Worm (Caenorhabditis elegans) whole organism, L1 larva: ENCODE results near the gene C05E7.3.

Source experiments
- C34B4.2 ChIP-seq: sonication (generic microtip); optimal IDR thresholded peaks from 2 replicates; lab custom pipeline; 2017; ENCODE audit warnings: mild to moderate bottlenecking, missing genetic modification characterization, missing compliant biosample characterization
- F16B12.6 ChIP-seq: fragments of 150-350 bp; optimal IDR thresholded peaks from 2 replicates; lab custom pipeline; 2014; ENCODE audit warnings: missing biosample characterization, missing genetic modification characterization
- Y116A8C.19 ChIP-seq: sonication (generic microtip); optimal IDR thresholded peaks from 2 replicates; lab custom pipeline; 2016; ENCODE audit warnings: missing compliant biosample characterization, missing genetic modification characterization, borderline replicate concordance
- ama-1 ChIP-seq: fragments of 150-350 bp; optimal IDR thresholded peaks from 2 replicates; lab custom pipeline; 2014
- ceh-8 ChIP-seq: fragments of 200-800 bp; sonication (Bioruptor generic); optimal IDR thresholded peaks from 2 replicates; lab custom pipeline; 2018; ENCODE audit warnings: mild to moderate bottlenecking, missing genetic modification characterization, moderate library complexity, missing compliant biosample characterization
- ceh-90 ChIP-seq: sonication (generic microtip); optimal IDR thresholded peaks from 2 replicates; lab custom pipeline; 2016; ENCODE audit warnings: missing genetic modification characterization, missing compliant biosample characterization
- dsc-1 ChIP-seq: sonication (generic microtip); optimal IDR thresholded peaks from 2 replicates; lab custom pipeline; 2016; ENCODE audit warnings: mild to moderate bottlenecking, missing genetic modification characterization, missing compliant biosample characterization
- efl-1 ChIP-seq, 4 experiments: fragments of 150-350 bp; optimal IDR thresholded peaks in 3 of 4; peaks in 1 of 4; 1 replicate in 1 of 4; 2 replicates in 3 of 4; lab custom pipeline; 2014; ENCODE audit warnings: missing biosample characterization in 2 of 4, missing genetic modification characterization in 2 of 4, missing genetic modification reagents in 2 of 4
- egl-13 ChIP-seq: sonication (generic microtip); optimal IDR thresholded peaks from 2 replicates; lab custom pipeline; 2016; ENCODE audit warnings: missing genotype, missing genetic modification reagents, missing genetic modification characterization, missing compliant biosample characterization
- egl-27 ChIP-seq, 2 experiments: fragments of 150-350 bp in 1 of 2; sonication (generic microtip); optimal IDR thresholded peaks; 3 replicates each; lab custom pipeline; 2017 to 2018; ENCODE audit warnings: missing biosample characterization in 2 of 2, missing genetic modification characterization in 2 of 2, missing genetic modification reagents in 2 of 2
- elt-2 ChIP-seq: sonication (generic microtip); optimal IDR thresholded peaks from 2 replicates; lab custom pipeline; 2016; ENCODE audit warnings: missing genetic modification characterization, mild to moderate bottlenecking, inconsistent platforms, missing compliant biosample characterization, missing genetic modification reagents
- elt-3 ChIP-seq, 6 experiments: fragments of 150-350 bp in 1 of 6; sonication (generic microtip); optimal IDR thresholded peaks; 2 replicates each; lab custom pipeline; 2017 to 2018; ENCODE audit warnings: missing biosample characterization in 6 of 6, missing genetic modification characterization in 6 of 6, inconsistent platforms in 1 of 6
- fkh-8 ChIP-seq: sonication (generic microtip); optimal IDR thresholded peaks from 2 replicates; lab custom pipeline; 2016; ENCODE audit warnings: mild to moderate bottlenecking, missing genetic modification characterization, missing compliant biosample characterization
- grh-1 ChIP-seq: fragments of 200-800 bp; sonication (Bioruptor generic); IDR thresholded peaks from 2 replicates; pipeline ENCODE4 v1.3.6; 2022; ENCODE audit warnings: missing genetic modification reagents, missing genetic modification characterization, missing compliant biosample characterization
- hlh-17 ChIP-seq: fragments of 200-800 bp; sonication (Bioruptor generic); optimal IDR thresholded peaks from 2 replicates; lab custom pipeline; 2018; ENCODE audit warnings: missing genetic modification characterization, mild to moderate bottlenecking, missing compliant biosample characterization, moderate library complexity, borderline replicate concordance
- hlh-4 ChIP-seq: sonication (generic microtip); optimal IDR thresholded peaks from 2 replicates; lab custom pipeline; 2016; ENCODE audit warnings: mild to moderate bottlenecking, missing genetic modification characterization, missing compliant biosample characterization
- isw-1 ChIP-seq: fragments of 200-800 bp; sonication (Bioruptor generic); IDR thresholded peaks from 2 replicates; pipeline ENCODE4 v1.3.6; 2022; ENCODE audit warnings: missing genetic modification characterization, missing compliant biosample characterization
- lin-14 ChIP-seq: fragments of 200-800 bp; sonication (Bioruptor generic); optimal IDR thresholded peaks from 2 replicates; lab custom pipeline; 2018; ENCODE audit warnings: mild to moderate bottlenecking, missing genetic modification characterization, moderate library complexity, missing compliant biosample characterization
- lin-15B ChIP-seq: fragments of 150-350 bp; sonication (generic microtip); optimal IDR thresholded peaks from 3 replicates; lab custom pipeline; 2014; ENCODE audit warnings: missing biosample characterization, missing genetic modification characterization
- lin-35 ChIP-seq, 2 experiments: fragments of 150-350 bp; optimal IDR thresholded peaks; 2 replicates each; lab custom pipeline; 2014; ENCODE audit warnings: missing biosample characterization in 2 of 2, missing genetic modification characterization in 2 of 2, missing genetic modification reagents in 2 of 2
- lir-3 ChIP-seq: sonication (generic microtip); optimal IDR thresholded peaks from 2 replicates; lab custom pipeline; 2016; ENCODE audit warnings: mild to moderate bottlenecking, missing genetic modification characterization, moderate library complexity, missing compliant biosample characterization; ENCODE audit not compliant: poor library complexity
- lsy-2 ChIP-seq, 2 experiments: fragments of 150-350 bp; optimal IDR thresholded peaks; 2 replicates each; lab custom pipeline; 2014; ENCODE audit warnings: missing biosample characterization in 2 of 2, missing genetic modification characterization in 2 of 2
- mab-9 ChIP-seq: fragments of 200-800 bp; sonication (Bioruptor generic); IDR thresholded peaks from 2 replicates; pipeline ENCODE4 v1.3.6; 2022; ENCODE audit warnings: missing genetic modification reagents, missing genetic modification characterization, missing compliant biosample characterization
- mdl-1 ChIP-seq, 2 experiments: fragments of 150-350 bp; optimal IDR thresholded peaks; 2 replicates each; lab custom pipeline; 2014 to 2017; ENCODE audit warnings: missing biosample characterization in 2 of 2, missing genetic modification characterization in 2 of 2, inconsistent platforms in 1 of 2
- mef-2 ChIP-seq: fragments of 150-350 bp; optimal IDR thresholded peaks from 2 replicates; lab custom pipeline; 2014; ENCODE audit warnings: missing biosample characterization, missing genetic modification characterization
- nhr-11 ChIP-seq: fragments of 150-350 bp; optimal IDR thresholded peaks from 2 replicates; lab custom pipeline; 2014; ENCODE audit warnings: missing biosample characterization, missing genetic modification characterization
- nhr-19 ChIP-seq: fragments of 200-800 bp; sonication (Bioruptor generic); conservative IDR thresholded peaks from 2 replicates; pipeline ENCODE4 v1.3.6; 2022; ENCODE audit warnings: missing genetic modification characterization, missing compliant biosample characterization
- nhr-20 ChIP-seq: sonication (generic microtip); optimal IDR thresholded peaks from 2 replicates; lab custom pipeline; 2016; ENCODE audit warnings: mild to moderate bottlenecking, missing genetic modification characterization, missing compliant biosample characterization
- nhr-28 ChIP-seq: fragments of 150-350 bp; optimal IDR thresholded peaks from 2 replicates; lab custom pipeline; 2014; ENCODE audit warnings: missing biosample characterization, missing genetic modification characterization
- nhr-47 ChIP-seq: sonication (generic microtip); optimal IDR thresholded peaks from 2 replicates; lab custom pipeline; 2016; ENCODE audit warnings: mild to moderate bottlenecking, missing genetic modification characterization, moderate library complexity, missing compliant biosample characterization
- nhr-71 ChIP-seq: sonication (generic microtip); optimal IDR thresholded peaks from 2 replicates; lab custom pipeline; 2016; ENCODE audit warnings: mild to moderate bottlenecking, missing genetic modification characterization, moderate library complexity, missing compliant biosample characterization
- nhr-84 ChIP-seq: sonication (generic microtip); optimal IDR thresholded peaks from 2 replicates; lab custom pipeline; 2017; ENCODE audit warnings: missing biosample characterization, missing genetic modification characterization
- nhr-85 ChIP-seq: sonication (generic microtip); peaks from one replicate; lab custom pipeline; 2016; ENCODE audit warnings: missing genetic modification characterization, inconsistent platforms, missing compliant biosample characterization
- nhr-90 ChIP-seq: sonication (generic microtip); optimal IDR thresholded peaks from 2 replicates; lab custom pipeline; 2016; ENCODE audit warnings: mild to moderate bottlenecking, missing genetic modification characterization, missing compliant biosample characterization; ENCODE audit not compliant: poor library complexity
- pag-3 ChIP-seq: sonication (generic microtip); optimal IDR thresholded peaks from 2 replicates; lab custom pipeline; 2017; ENCODE audit warnings: missing genetic modification characterization, mild to moderate bottlenecking, missing compliant biosample characterization, antibody characterized with exemption, borderline replicate concordance; ENCODE audit not compliant: insufficient read depth
- pax-3 ChIP-seq: fragments of 200-800 bp; sonication (Bioruptor generic); optimal IDR thresholded peaks from 2 replicates; lab custom pipeline; 2018; ENCODE audit warnings: mild to moderate bottlenecking, missing genetic modification characterization, moderate library complexity, missing compliant biosample characterization
- pqm-1 ChIP-seq: sonication (generic microtip); optimal IDR thresholded peaks from 3 replicates; lab custom pipeline; 2017; ENCODE audit warnings: missing biosample characterization, missing genetic modification characterization
- rnt-1 ChIP-seq: sonication (generic microtip); optimal IDR thresholded peaks from 2 replicates; lab custom pipeline; 2016; ENCODE audit warnings: mild to moderate bottlenecking, missing genetic modification characterization, moderate library complexity, missing compliant biosample characterization
- skn-1 ChIP-seq: fragments of 150-350 bp; optimal IDR thresholded peaks from 2 replicates; lab custom pipeline; 2014; ENCODE audit warnings: missing biosample characterization, missing genetic modification characterization
- snu-23 ChIP-seq: sonication (generic microtip); optimal IDR thresholded peaks from 2 replicates; lab custom pipeline; 2016; ENCODE audit warnings: missing genetic modification characterization, missing compliant biosample characterization
- sox-4 ChIP-seq: sonication (generic microtip); optimal IDR thresholded peaks from 2 replicates; lab custom pipeline; 2016; ENCODE audit warnings: missing genetic modification characterization, missing compliant biosample characterization
- swsn-7 ChIP-seq: sonication (generic microtip); optimal IDR thresholded peaks from 2 replicates; lab custom pipeline; 2016; ENCODE audit warnings: missing genetic modification characterization, missing compliant biosample characterization
- tbx-2 ChIP-seq: sonication (generic microtip); optimal IDR thresholded peaks from 2 replicates; lab custom pipeline; 2016; ENCODE audit warnings: missing genetic modification characterization, missing compliant biosample characterization
- unc-30 ChIP-seq: sonication (generic microtip); optimal IDR thresholded peaks from 2 replicates; lab custom pipeline; 2017; ENCODE audit warnings: missing biosample characterization, missing genetic modification characterization
- xbp-1 ChIP-seq: sonication (generic microtip); optimal IDR thresholded peaks from 2 replicates; lab custom pipeline; 2016; ENCODE audit warnings: missing genetic modification characterization, missing compliant biosample characterization
- ztf-4 ChIP-seq: fragments of 150-350 bp; optimal IDR thresholded peaks from 2 replicates; lab custom pipeline; 2014; ENCODE audit warnings: missing biosample characterization, missing genetic modification characterization

C05E7.3 gene

ce11 chrX:12946533-12946932 is at the start of gene C05E7.3:
Gene C05E7.3 (minus strand): TSS chrX:12946633.
- no peak for TF ChIP-seq egl-13 (tag; lab: Kevin White, UChicago)
- no peak for TF ChIP-seq pag-3 (tag; lab: Kevin White, UChicago)
- TF ChIP-seq skn-1: no peak
- TF ChIP-seq efl-1 (optimal IDR thresholded peaks at IDR 0.05; lab: Kevin White, UChicago): no peak
- TF ChIP-seq efl-1 (GFP tag; optimal IDR thresholded peaks at IDR 0.05 in 1 of 2; lab: Kevin White, UChicago): no peak
- TF ChIP-seq ceh-90 (tag; lab: Kevin White, UChicago): no peak
- TF ChIP-seq nhr-28 (tag; lab: Kevin White, UChicago): no peak
- no peak for TF ChIP-seq grh-1
- no peak for TF ChIP-seq mab-9 (GFP tag; lab: Robert Waterston, UW)
- no peak for TF ChIP-seq fkh-8 (tag; lab: Kevin White, UChicago)
- no peak for TF ChIP-seq sox-4 (tag; lab: Kevin White, UChicago)
- no peak for TF ChIP-seq tbx-2 (tag; lab: Kevin White, UChicago)
- TF ChIP-seq pax-3 (tag; lab: Kevin White, UChicago): no peak
- no peak for TF ChIP-seq lir-3
- no peak for TF ChIP-seq nhr-90 (tag; lab: Kevin White, UChicago)
- no peak for TF ChIP-seq lin-15B (tag; lab: Kevin White, UChicago)

- TF ChIP-seq Y116A8C.19: no peak
- TF ChIP-seq ceh-8 (GFP tag; lab: Kevin White, UChicago): no peak
- TF ChIP-seq mef-2 (tag; lab: Kevin White, UChicago): no peak
- TF ChIP-seq nhr-84 (tag; lab: Kevin White, UChicago): no peak
- no peak for TF ChIP-seq C34B4.2 (tag; lab: Kevin White, UChicago)
- no peak for TF ChIP-seq dsc-1 (tag; lab: Kevin White, UChicago)
- TF ChIP-seq tbx-2 (tag; lab: Kevin White, UChicago): no peak
- no peak for TF ChIP-seq hlh-17 (GFP tag; lab: Kevin White, UChicago)
- no peak for TF ChIP-seq nhr-11 (tag; lab: Kevin White, UChicago)
- no peak for TF ChIP-seq unc-30 (tag; lab: Kevin White, UChicago)
- no peak for TF ChIP-seq F16B12.6 (tag; lab: Kevin White, UChicago)
- no peak for TF ChIP-seq nhr-19 (GFP tag; lab: Robert Waterston, UW)
- no peak for TF ChIP-seq pqm-1 (tag; lab: Kevin White, UChicago)
- no peak for TF ChIP-seq ama-1 (lab: Kevin White, UChicago)
These were observed 49.7 kb upstream of the C05E7.3 start for ce11 chrX:12996161-12996560.

DNA sequence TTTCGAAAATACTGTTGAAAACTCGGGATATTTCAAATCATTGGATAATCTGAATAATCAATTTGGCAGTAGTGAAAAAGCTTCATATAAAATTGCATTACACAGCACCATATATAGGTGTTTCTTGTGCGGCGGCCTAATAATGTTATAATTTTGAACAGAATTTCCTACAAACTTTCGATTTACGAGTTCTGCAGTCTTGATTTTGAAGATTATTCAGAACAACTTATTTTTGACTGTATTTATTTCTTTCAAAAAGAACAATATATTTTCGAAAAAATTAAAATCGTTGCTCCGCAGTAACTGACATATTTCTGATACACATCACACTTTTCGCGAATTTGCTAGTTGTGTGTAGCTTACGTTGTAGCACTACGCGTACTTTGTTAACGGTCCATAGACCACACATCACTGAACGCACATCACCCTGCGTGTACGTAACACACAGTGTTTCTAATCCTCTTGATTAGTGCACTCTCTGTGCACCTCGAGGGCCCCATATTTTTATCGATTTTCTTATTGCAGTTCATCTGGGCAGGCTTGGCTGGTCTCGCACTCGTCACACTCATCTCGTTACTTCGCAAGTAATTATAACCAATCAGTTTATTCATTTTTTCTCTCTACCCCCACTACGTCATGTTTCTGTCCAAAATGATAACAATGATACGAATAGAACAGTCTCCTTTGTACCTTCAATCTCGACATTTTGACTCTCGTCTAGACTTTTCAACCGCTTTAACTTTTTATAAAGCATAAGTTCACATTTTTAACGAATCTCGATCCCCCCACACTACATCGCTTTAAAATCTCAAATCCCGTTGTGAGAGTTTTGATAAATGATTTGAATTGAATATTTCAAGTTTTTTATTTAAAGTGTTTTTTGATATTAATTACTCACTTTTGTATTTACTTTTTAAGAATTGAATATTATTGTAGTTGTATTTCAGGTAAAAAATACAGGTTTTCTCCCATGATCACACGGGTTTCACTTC is 44.4 kb upstream of the C05E7.3 start, which contains the start of the genes F11C1.1 and vwa-8:
Gene F11C1.1 (minus strand): TSS at position 51 of the 992 bp plus-strand sequence.
Gene vwa-8 (plus strand): TSS at position 942 of the 992 bp plus-strand sequence.
- TF ChIP-seq nhr-90 (tag; lab: Kevin White, UChicago): peak; percentile 60
- peak; percentile 28 for TF ChIP-seq tbx-2 (tag; lab: Kevin White, UChicago)
- TF ChIP-seq F16B12.6 (tag; lab: Kevin White, UChicago): no peak
- TF ChIP-seq isw-1 (GFP tag; lab: Robert Waterston, UW): no peak
- no peak for TF ChIP-seq hlh-4
- TF ChIP-seq lsy-2 (tag; optimal IDR thresholded peaks at IDR 0.05; lab: Kevin White, UChicago): peak in 1 of 2 experiments; percentile 27
- peak; percentile 84 for TF ChIP-seq nhr-85
- TF ChIP-seq snu-23 (GFP tag; lab: Kevin White, UChicago): peak; percentile 80
- TF ChIP-seq elt-3 (tag; optimal IDR thresholded peaks at IDR 0.05; lab: Kevin White, UChicago): peak in 1 of 6 experiments; percentile 25
- TF ChIP-seq nhr-20 (tag; lab: Kevin White, UChicago): peak; percentile 83
- peak; percentile 66 for TF ChIP-seq rnt-1 (tag; lab: Kevin White, UChicago)
- TF ChIP-seq lin-35 (GFP tag; optimal IDR thresholded peaks at IDR 0.05; lab: Kevin White, UChicago): peak in 1 of 2 experiments; percentile 33
- peak; percentile 23 for TF ChIP-seq ztf-4 (tag; lab: Kevin White, UChicago)
- TF ChIP-seq elt-2: peak; percentile 33
- TF ChIP-seq sox-4 (tag; lab: Kevin White, UChicago): no peak
- TF ChIP-seq egl-27 (tag; optimal IDR thresholded peaks at IDR 0.05; lab: Kevin White, UChicago): no peak
- peak; percentile 34 for TF ChIP-seq swsn-7 (tag; lab: Kevin White, UChicago)
- peak; percentile 48 for TF ChIP-seq xbp-1 (tag; lab: Kevin White, UChicago)
- TF ChIP-seq dsc-1 (tag; lab: Kevin White, UChicago): peak; percentile 61
- TF ChIP-seq nhr-47 (tag; lab: Kevin White, UChicago): peak; percentile 23
- TF ChIP-seq nhr-71 (tag; lab: Kevin White, UChicago): peak; percentile 89
- TF ChIP-seq mdl-1 (tag; optimal IDR thresholded peaks at IDR 0.05; lab: Kevin White, UChicago): peak in 1 of 2 experiments; percentile 18
- peak; percentile 66 for TF ChIP-seq lin-14 (GFP tag; lab: Kevin White, UChicago)
